Fruit fly (Drosophila melanogaster): ENCODE results near the gene Mhc.

The Mhc gene

DNA sequence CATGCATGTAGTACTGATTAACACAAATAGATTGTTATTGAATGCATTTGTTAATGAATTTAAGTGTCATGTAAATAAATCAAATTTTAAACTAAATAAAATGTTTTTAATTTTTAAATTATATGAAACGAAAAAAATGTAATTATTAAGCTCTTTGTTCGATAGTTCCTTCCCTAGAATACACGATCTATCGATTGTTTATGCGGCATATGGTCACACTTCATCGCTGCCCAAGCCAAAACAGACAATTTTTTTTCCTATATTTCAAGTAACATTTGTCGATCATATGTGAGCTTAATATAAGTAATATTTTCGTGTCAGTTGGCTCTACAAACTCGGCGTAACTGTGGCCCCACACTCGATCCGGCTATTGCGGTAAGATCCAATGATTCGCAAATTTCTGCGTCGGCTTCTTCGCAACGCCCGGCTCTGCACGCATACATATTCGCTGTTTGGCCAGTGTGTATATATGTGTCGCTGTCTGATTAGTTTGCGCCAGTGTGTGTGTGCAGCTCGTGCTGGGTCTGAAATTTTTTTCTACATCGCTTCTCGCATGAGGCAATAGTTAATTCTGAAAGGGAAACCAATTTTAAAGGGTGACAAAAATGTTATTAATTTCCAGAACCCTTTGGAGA lies 60.6 kb downstream of the Mhc start, which contains the start of gene AspRS-m (continued):
- no peak for TF ChIP-seq dati (GFP tag; IDR thresholded peaks at IDR 0.05)
- no peak for TF ChIP-seq crol (GFP tag; IDR thresholded peaks at IDR 0.05)
- TF ChIP-seq jumu (GFP tag; optimal IDR thresholded peaks at IDR 0.05): no peak
- peak; percentile 75 for TF ChIP-seq slbo (GFP tag; IDR thresholded peaks at IDR 0.05)
- TF ChIP-seq Kr (GFP tag; optimal IDR thresholded peaks at IDR 0.05): no peak
- no peak for TF ChIP-seq phol (tag; optimal IDR thresholded peaks at IDR 0.05)
- no peak for TF ChIP-seq CG32767 (GFP tag; IDR thresholded peaks at IDR 0.05)
- peak; percentile 76 for TF ChIP-seq CG34224 (GFP tag; IDR thresholded peaks at IDR 0.05; ENCODE audit: partially characterized antibody)
- TF ChIP-seq cwo (GFP tag; optimal IDR thresholded peaks at IDR 0.05): no peak
- TF ChIP-seq CG4820 (GFP tag; optimal IDR thresholded peaks at IDR 0.05): no peak

dm6 chr2L:16834402-16834801 lies 68.0 kb downstream of the Mhc start, which contains the start of gene CG13282:
CG13282 (minus strand) TSS chr2L:16834502.
- TF ChIP-seq Lhr (GFP tag; optimal IDR thresholded peaks at IDR 0.05) (no peak), z (GFP tag; IDR thresholded peaks at IDR 0.05) (no peak), CG7357 (GFP tag; IDR thresholded peaks at IDR 0.05) (no peak), CG8089 (GFP tag; optimal IDR thresholded peaks at IDR 0.05) (no peak), CG3163 (GFP tag; optimal IDR thresholded peaks at IDR 0.05) (no peak), CG9932 (GFP tag; IDR thresholded peaks at IDR 0.05) (no peak), row (GFP tag; IDR thresholded peaks at IDR 0.05) (no peak), sima (GFP tag; optimal IDR thresholded peaks at IDR 0.05) (no peak), CG12236 (GFP tag; optimal IDR thresholded peaks at IDR 0.05) (no peak), CG12769 (tag; optimal IDR thresholded peaks at IDR 0.05) (no peak), CG7987 (GFP tag; optimal IDR thresholded peaks at IDR 0.05) (no peak), CG6689 (GFP tag; IDR thresholded peaks at IDR 0.05) (no peak), Vsx1 (GFP tag; optimal IDR thresholded peaks at IDR 0.05) (no peak), bab2 (GFP tag; optimal IDR thresholded peaks at IDR 0.05) (no peak), CG11085 (GFP tag; IDR thresholded peaks at IDR 0.05) (no peak), gem (tag; optimal IDR thresholded peaks at IDR 0.05) (no peak)

DNA sequence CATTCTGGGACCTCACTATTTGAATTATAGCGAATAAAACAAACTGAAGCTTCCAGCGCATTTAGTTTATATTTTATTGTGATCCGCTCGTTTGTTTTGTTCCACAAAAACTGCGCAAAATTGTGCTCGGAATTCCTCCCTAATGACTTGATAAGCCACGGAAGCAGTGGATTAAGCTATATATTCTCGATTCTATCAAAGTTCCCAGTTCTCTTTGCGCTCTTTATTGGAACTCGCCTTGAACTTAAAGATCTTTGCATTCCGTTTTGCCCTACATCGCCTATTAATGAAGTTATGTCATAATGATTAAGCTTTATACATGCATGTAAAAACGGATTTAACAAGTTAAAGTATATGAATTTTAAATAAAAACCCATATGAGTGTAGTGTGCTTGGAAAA lies 70.8 kb downstream of the Mhc start, which contains the start of gene Nepl9:
TSS of gene Nepl9 (minus strand) at position 101 of the 400 bp plus-strand sequence.
- TF ChIP-seq danr (GFP tag; IDR thresholded peaks at IDR 0.05) (no peak), Pdp1 (GFP tag; optimal IDR thresholded peaks at IDR 0.05) (peak in 1 of 2 experiments; percentile 5)

DNA sequence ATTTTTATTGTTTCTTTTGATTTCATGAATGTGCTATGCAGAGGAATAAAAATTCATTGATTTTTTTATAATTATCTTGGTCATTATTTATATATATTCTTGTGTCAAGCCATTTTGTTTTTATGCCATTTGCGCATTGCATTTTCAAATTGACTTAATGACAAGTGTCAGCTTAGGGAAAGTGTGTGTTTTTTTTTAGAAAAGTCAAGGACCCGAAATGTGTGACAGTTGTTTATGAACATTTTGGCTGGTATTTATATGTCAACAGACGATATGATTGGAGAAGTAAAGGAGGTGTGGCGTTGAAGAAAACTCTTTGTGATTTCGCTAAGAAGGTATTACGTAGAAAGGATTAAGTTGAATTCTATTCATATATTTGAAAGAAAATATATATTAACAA lies 71.3 kb downstream of the Mhc start, which contains the start of the genes SclA and SclB:
TSS of gene SclA (plus strand) at position 301 of the 400 bp plus-strand sequence.
TSS of gene SclB (plus strand) at position 301 of the 400 bp plus-strand sequence.
- no peak for TF ChIP-seq pb (GFP tag; optimal IDR thresholded peaks at IDR 0.05)
- TF ChIP-seq CG11696 (GFP tag; IDR thresholded peaks at IDR 0.05): no peak
- TF ChIP-seq danr (GFP tag; IDR thresholded peaks at IDR 0.05): no peak
- TF ChIP-seq HHEX (GFP tag; optimal IDR thresholded peaks at IDR 0.05): no peak

All from whole organism, embryonic.